Comparison of ENCODE assay signal across 2 fruit fly cellular contexts in the genomic region with DNA sequence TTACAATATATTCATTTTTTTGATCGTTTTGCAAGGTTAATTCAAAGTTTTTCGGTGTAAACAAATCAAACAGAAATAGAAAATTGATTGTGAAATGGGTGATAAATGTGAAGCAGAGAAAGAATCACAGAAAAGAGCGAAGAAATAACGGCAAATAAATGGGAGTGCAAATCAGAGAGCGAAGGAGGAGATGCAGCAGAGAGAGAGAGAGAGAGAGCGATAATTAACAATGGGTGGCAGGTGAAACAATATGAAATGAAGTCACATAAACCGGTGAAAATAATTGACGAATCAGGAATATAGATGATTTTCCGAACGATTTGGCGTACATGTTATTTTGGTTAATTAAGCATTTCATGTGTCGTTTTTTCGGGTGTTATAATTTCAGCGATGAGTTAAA.
A peak's percentile ranks its signal among the peaks of the same experiment; 100 is the strongest.
TF ChIP-seq lines count a peak whose summit lies in the region.

No protein-coding gene starts in this region.

TF ChIP-seq in whole organism, adult, 20 proteins besides CTCF, POLR2A, EP300 and RAD21:
- no peak for TF ChIP-seq CG11617 (GFP tag; optimal IDR thresholded peaks at IDR 0.05; lab: Kevin White, UChicago)
- no peak for TF ChIP-seq CG12768 (GFP tag; optimal IDR thresholded peaks at IDR 0.05; lab: Kevin White, UChicago)
- no peak for TF ChIP-seq Crg-1 (GFP tag; optimal IDR thresholded peaks at IDR 0.05; lab: Kevin White, UChicago)
- no peak for TF ChIP-seq Hr96 (GFP tag; optimal IDR thresholded peaks at IDR 0.05; lab: Kevin White, UChicago)
- peak; percentile 41 for TF ChIP-seq ovo (GFP tag; optimal IDR thresholded peaks at IDR 0.05; lab: Kevin White, UChicago)

TF ChIP-seq in whole organism, wandering third instar larva, 38 proteins besides CTCF, POLR2A, EP300 and RAD21:
- TF ChIP-seq Dfd (GFP tag; optimal IDR thresholded peaks at IDR 0.05; lab: Kevin White, UChicago): no peak
- no peak for TF ChIP-seq usp (GFP tag; optimal IDR thresholded peaks at IDR 0.05; lab: Kevin White, UChicago)
- peak; percentile 59 for TF ChIP-seq Dif (GFP tag; optimal IDR thresholded peaks at IDR 0.05; lab: Kevin White, UChicago; ENCODE audit: partially characterized antibody)
- TF ChIP-seq foxo (GFP tag; optimal IDR thresholded peaks at IDR 0.05; lab: Kevin White, UChicago): no peak
- no peak for TF ChIP-seq CG9705 (GFP tag; optimal IDR thresholded peaks at IDR 0.05; lab: Kevin White, UChicago)
